Worm (Caenorhabditis elegans): ENCODE measurements around the gene zim-3.
A peak's percentile ranks its signal among the peaks of the same experiment; 100 is the strongest.

The zim-3 gene

ce11 chrIV:10524095-10524829 is 34.3 kb upstream of the zim-3 start, which contains the start of gene C02F4.5:
Gene C02F4.5 (minus strand): TSS chrIV:10524145.
- TF ChIP-seq nfya-1 (tag; optimal IDR thresholded peaks at IDR 0.05; ENCODE audit: insufficient read depth) (peak; percentile 32), fkh-10 (GFP tag; optimal IDR thresholded peaks at IDR 0.05) (peak; percentile 32), daf-12 (tag; optimal IDR thresholded peaks at IDR 0.05) (no peak)

ce11 chrIV:10530648-10531047 is 27.9 kb upstream of the zim-3 start, which contains the start of gene T07G12.2:
Gene T07G12.2 (plus strand): TSS chrIV:10530709.
- TF ChIP-seq eor-1 (tag; optimal IDR thresholded peaks at IDR 0.05) (no peak), egl-5 (tag; optimal IDR thresholded peaks at IDR 0.05) (no peak), nhr-11 (tag; optimal IDR thresholded peaks at IDR 0.05) (no peak), R02D3.7 (tag; optimal IDR thresholded peaks at IDR 0.05) (no peak), egl-27 (tag; optimal IDR thresholded peaks at IDR 0.05) (no peak), pha-4 (tag; optimal IDR thresholded peaks at IDR 0.05) (no peak), nfya-1 (tag; optimal IDR thresholded peaks at IDR 0.05; ENCODE audit: insufficient read depth) (no peak), lin-39 (tag; optimal IDR thresholded peaks at IDR 0.05) (no peak), snpc-4 (tag; optimal IDR thresholded peaks at IDR 0.05) (no peak), fos-1 (tag; optimal IDR thresholded peaks at IDR 0.05) (no peak), nhr-77 (tag; optimal IDR thresholded peaks at IDR 0.05) (no peak), nhr-76 (tag; optimal IDR thresholded peaks at IDR 0.05) (no peak), nhr-67 (tag; optimal IDR thresholded peaks at IDR 0.05) (no peak), ZK546.5 (tag; optimal IDR thresholded peaks at IDR 0.05) (no peak)

ce11 chrIV:10533639-10534038 is 24.9 kb upstream of the zim-3 start, which contains the start of gene T07G12.3:
Gene T07G12.3 (plus strand): TSS chrIV:10533939.
- no peak for TF ChIP-seq zag-1 (tag; optimal IDR thresholded peaks at IDR 0.05)
- TF ChIP-seq mml-1 (tag; optimal IDR thresholded peaks at IDR 0.05): no peak
- TF ChIP-seq daf-12 (tag; optimal IDR thresholded peaks at IDR 0.05): no peak
- TF ChIP-seq egl-27 (tag; optimal IDR thresholded peaks at IDR 0.05): no peak
- no peak for TF ChIP-seq nhr-43 (tag; optimal IDR thresholded peaks at IDR 0.05; ENCODE audit: poor library complexity, severe bottlenecking)
- no peak for TF ChIP-seq aly-2 (tag; optimal IDR thresholded peaks at IDR 0.05)
- no peak for TF ChIP-seq elt-2 (tag; optimal IDR thresholded peaks at IDR 0.05)
- TF ChIP-seq skn-1 (tag; optimal IDR thresholded peaks at IDR 0.05): no peak
- TF ChIP-seq ceh-16 (tag; optimal IDR thresholded peaks at IDR 0.05): no peak
- TF ChIP-seq snpc-4 (tag; optimal IDR thresholded peaks at IDR 0.05): no peak

ce11 chrIV:10538584-10538983 is 19.9 kb upstream of the zim-3 start, which contains the start of gene T07G12.4:
Gene T07G12.4 (minus strand): TSS chrIV:10538684.
- TF ChIP-seq nhr-237 (tag; optimal IDR thresholded peaks at IDR 0.05): no peak
- TF ChIP-seq ztf-11 (tag; optimal IDR thresholded peaks at IDR 0.05): no peak
- no peak for TF ChIP-seq nhr-77 (tag; optimal IDR thresholded peaks at IDR 0.05)
- TF ChIP-seq hmg-11 (tag; optimal IDR thresholded peaks at IDR 0.05): no peak
- TF ChIP-seq elt-2 (tag; optimal IDR thresholded peaks at IDR 0.05): no peak
- TF ChIP-seq ceh-9 (tag; optimal IDR thresholded peaks at IDR 0.05): no peak
- no peak for TF ChIP-seq aly-2 (tag; optimal IDR thresholded peaks at IDR 0.05)
- TF ChIP-seq pqm-1 (tag; optimal IDR thresholded peaks at IDR 0.05): no peak
- TF ChIP-seq lsy-12 (tag; optimal IDR thresholded peaks at IDR 0.05): no peak
- no peak for TF ChIP-seq ceh-16 (tag; optimal IDR thresholded peaks at IDR 0.05)
- TF ChIP-seq nhr-12 (tag; optimal IDR thresholded peaks at IDR 0.05): no peak
- no peak for TF ChIP-seq daf-12 (tag; optimal IDR thresholded peaks at IDR 0.05)

DNA sequence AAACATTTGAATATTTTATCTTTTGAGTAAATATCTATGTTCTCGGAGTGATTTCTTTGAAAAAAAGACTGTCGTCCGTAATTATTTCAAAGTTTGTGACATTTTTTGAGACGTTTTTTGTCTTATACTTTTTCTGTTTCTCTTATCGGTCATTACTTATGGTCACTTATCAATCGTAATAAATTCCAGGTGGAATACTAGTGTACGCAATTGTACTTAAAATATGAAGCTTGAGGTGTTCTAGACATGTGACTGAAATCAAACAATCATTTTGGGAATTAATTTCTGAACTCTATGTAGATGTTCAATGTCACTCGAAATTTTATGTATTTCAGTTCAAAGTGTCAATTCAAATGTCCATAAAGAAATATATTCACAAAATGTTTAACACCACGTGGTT is 16.2 kb upstream of the zim-3 start:
- no peak for TF ChIP-seq hmg-11 (tag; optimal IDR thresholded peaks at IDR 0.05)
- TF ChIP-seq elt-2 (tag; optimal IDR thresholded peaks at IDR 0.05): peak; percentile 54

ce11 chrIV:10543361-10543760 is 15.2 kb upstream of the zim-3 start:
- TF ChIP-seq nfya-1 (tag; optimal IDR thresholded peaks at IDR 0.05; ENCODE audit: insufficient read depth): no peak
- no peak for TF ChIP-seq lsy-12 (tag; optimal IDR thresholded peaks at IDR 0.05)
- TF ChIP-seq snpc-4 (tag; optimal IDR thresholded peaks at IDR 0.05): no peak
- no peak for TF ChIP-seq nhr-28 (tag; optimal IDR thresholded peaks at IDR 0.05)
- TF ChIP-seq jun-1 (tag; optimal IDR thresholded peaks at IDR 0.05): peak; percentile 66
- peak; percentile 84 for TF ChIP-seq elt-2 (tag; optimal IDR thresholded peaks at IDR 0.05)
- no peak for TF ChIP-seq ztf-4 (tag; optimal IDR thresholded peaks at IDR 0.05)
- TF ChIP-seq pha-4 (tag; optimal IDR thresholded peaks at IDR 0.05): peak; percentile 32
- peak; percentile 76 for TF ChIP-seq pqm-1 (tag; optimal IDR thresholded peaks at IDR 0.05)
- TF ChIP-seq ztf-11 (tag; optimal IDR thresholded peaks at IDR 0.05): no peak
- no peak for TF ChIP-seq lin-15B (tag; optimal IDR thresholded peaks at IDR 0.05)
